Worm (Caenorhabditis elegans): Measurements from ENCODE around the gene W07E6.5.

ce11 chrII:473203-473602, at the start of gene W07E6.5:
- TF ChIP-seq mdl-1 (tag; optimal IDR thresholded peaks at IDR 0.05) (no peak), nhr-237 (tag; optimal IDR thresholded peaks at IDR 0.05) (no peak), nhr-25 (tag; optimal IDR thresholded peaks at IDR 0.05) (no peak), elt-3 (tag; optimal IDR thresholded peaks at IDR 0.05) (no peak), fkh-10 (GFP tag; optimal IDR thresholded peaks at IDR 0.05) (no peak), ceh-82 (tag; optimal IDR thresholded peaks at IDR 0.05) (no peak), zag-1 (tag; optimal IDR thresholded peaks at IDR 0.05) (no peak), ama-1 (optimal IDR thresholded peaks at IDR 0.05) (no peak), ztf-4 (tag; optimal IDR thresholded peaks at IDR 0.05) (no peak), fos-1 (tag; optimal IDR thresholded peaks at IDR 0.05) (no peak), nhr-76 (tag; optimal IDR thresholded peaks at IDR 0.05) (no peak)
